Fruit fly (Drosophila melanogaster) whole organism, prepupa: ENCODE measurements around the gene hkb.

Source experiments
- Blimp-1 ChIP-seq: fragments of 200-800 bp; sonication (Bioruptor generic); optimal IDR thresholded peaks from 3 replicates; lab custom pipeline; 2017; ENCODE audit warnings: missing biosample characterization, missing genetic modification characterization, mild to moderate bottlenecking, moderate library complexity, missing genetic modification reagents
- CG10669 ChIP-seq: fragments of 200-800 bp; sonication (Bioruptor generic); optimal IDR thresholded peaks from 3 replicates; lab custom pipeline; 2018; ENCODE audit warnings: missing biosample characterization, mild to moderate bottlenecking, missing genetic modification characterization, moderate library complexity
- CG11294 ChIP-seq: fragments of 200-800 bp; sonication (Bioruptor generic); IDR thresholded peaks from 2 replicates; pipeline ENCODE4 v1.3.6; 2022; ENCODE audit warnings: missing biosample characterization, missing genetic modification characterization
- CG11762 ChIP-seq: fragments of 200-800 bp; sonication (Bioruptor generic); optimal IDR thresholded peaks from 3 replicates; lab custom pipeline; 2016; ENCODE audit warnings: missing biosample characterization, missing genetic modification characterization; ENCODE audit not compliant: insufficient read depth
- CG11902 ChIP-seq: fragments of 200-800 bp; sonication (Bioruptor generic); optimal IDR thresholded peaks from 3 replicates; lab custom pipeline; 2016; ENCODE audit warnings: missing biosample characterization, missing genetic modification characterization
- CG15336 ChIP-seq: fragments of 200-800 bp; sonication (Bioruptor generic); IDR thresholded peaks from 2 replicates; pipeline ENCODE4 v1.3.6; 2022; ENCODE audit warnings: missing biosample characterization, missing genetic modification characterization
- CG1621 ChIP-seq: fragments of 200-800 bp; sonication (Bioruptor generic); optimal IDR thresholded peaks from 3 replicates; lab custom pipeline; 2018; ENCODE audit warnings: missing biosample characterization, mild to moderate bottlenecking, missing genetic modification characterization
- CG16779 ChIP-seq: fragments of 200-800 bp; sonication (Bioruptor generic); optimal IDR thresholded peaks from 3 replicates; lab custom pipeline; 2017; ENCODE audit warnings: missing biosample characterization, mild to moderate bottlenecking, missing genetic modification characterization
- CG3032 ChIP-seq: fragments of 200-800 bp; optimal IDR thresholded peaks from 2 replicates; lab custom pipeline; 2019; ENCODE audit warnings: missing biosample characterization, mild to moderate bottlenecking, missing genetic modification characterization, moderate library complexity
- CG31627 ChIP-seq: fragments of 200-800 bp; sonication (Bioruptor generic); optimal IDR thresholded peaks from 3 replicates; lab custom pipeline; 2016; ENCODE audit warnings: missing biosample characterization, missing genetic modification characterization
- CG34406 ChIP-seq: fragments of 200-800 bp; sonication (Bioruptor generic); optimal IDR thresholded peaks from 3 replicates; lab custom pipeline; 2016; ENCODE audit warnings: missing biosample characterization, missing genetic modification characterization
- CG3919 ChIP-seq: fragments of 200-800 bp; sonication (Bioruptor generic); optimal IDR thresholded peaks from 3 replicates; lab custom pipeline; 2016; ENCODE audit warnings: missing biosample characterization, missing genetic modification characterization
- CG4318 ChIP-seq: fragments of 200-800 bp; sonication (Bioruptor generic); optimal IDR thresholded peaks from 3 replicates; lab custom pipeline; 2017; ENCODE audit warnings: missing biosample characterization, mild to moderate bottlenecking, missing genetic modification characterization
- CG6163 ChIP-seq: fragments of 200-800 bp; sonication (Bioruptor generic); IDR thresholded peaks from 3 replicates; pipeline ENCODE4 v1.3.6; 2022; ENCODE audit warnings: missing biosample characterization, missing genetic modification characterization
- CG6276 ChIP-seq: fragments of 200-800 bp; sonication (Bioruptor generic); optimal IDR thresholded peaks from 2 replicates; lab custom pipeline; 2017; ENCODE audit warnings: missing biosample characterization, mild to moderate bottlenecking, missing genetic modification characterization
- CG6792 ChIP-seq: fragments of 200-800 bp; sonication (Bioruptor generic); optimal IDR thresholded peaks from 3 replicates; lab custom pipeline; 2016; ENCODE audit warnings: missing biosample characterization, missing genetic modification characterization
- CG6808 ChIP-seq: fragments of 200-800 bp; sonication (Bioruptor generic); optimal IDR thresholded peaks from 3 replicates; lab custom pipeline; 2017; ENCODE audit warnings: missing biosample characterization, missing genetic modification characterization, mild to moderate bottlenecking, moderate library complexity, missing genetic modification reagents
- CG6854 ChIP-seq: fragments of 200-800 bp; sonication (Bioruptor generic); optimal IDR thresholded peaks from 2 replicates; lab custom pipeline; 2017; ENCODE audit warnings: missing biosample characterization, mild to moderate bottlenecking, missing genetic modification characterization
- CG7368 ChIP-seq: fragments of 200-800 bp; sonication (Bioruptor generic); optimal IDR thresholded peaks from 3 replicates; lab custom pipeline; 2016; ENCODE audit warnings: missing biosample characterization, missing genetic modification characterization
- CG8319 ChIP-seq: fragments of 200-800 bp; sonication (Bioruptor generic); optimal IDR thresholded peaks from 3 replicates; lab custom pipeline; 2016; ENCODE audit warnings: missing biosample characterization, missing genetic modification characterization
- CG8632 ChIP-seq: fragments of 200-800 bp; sonication (Bioruptor generic); optimal IDR thresholded peaks from 3 replicates; lab custom pipeline; 2016; ENCODE audit warnings: missing biosample characterization, missing genetic modification characterization
- CG9139 ChIP-seq: fragments of 200-800 bp; sonication (Bioruptor generic); optimal IDR thresholded peaks from 3 replicates; lab custom pipeline; 2017; ENCODE audit warnings: missing biosample characterization, mild to moderate bottlenecking, missing genetic modification characterization
- Eip78C ChIP-seq: fragments of 200-800 bp; sonication (Bioruptor generic); peaks from one replicate; lab custom pipeline; 2016; ENCODE audit warnings: missing biosample characterization, missing genetic modification characterization
- Eip93F ChIP-seq: fragments of 200-800 bp; sonication (Bioruptor generic); optimal IDR thresholded peaks from 2 replicates; lab custom pipeline; 2016; ENCODE audit warnings: missing biosample characterization, mild to moderate bottlenecking, missing genetic modification characterization
- Ets96B ChIP-seq: fragments of 200-800 bp; optimal IDR thresholded peaks from 2 replicates; lab custom pipeline; 2019; ENCODE audit warnings: missing biosample characterization, mild to moderate bottlenecking, missing genetic modification characterization, moderate library complexity
- Gug ChIP-seq: fragments of 200-800 bp; sonication (Bioruptor generic); IDR thresholded peaks from 2 replicates; pipeline ENCODE4 v1.3.6; 2022; ENCODE audit warnings: missing biosample characterization, missing genetic modification characterization
- Hr39 ChIP-seq: fragments of 200-800 bp; sonication (Bioruptor generic); optimal IDR thresholded peaks from 2 replicates; lab custom pipeline; 2016; ENCODE audit warnings: missing biosample characterization, missing genetic modification characterization
- Lpt ChIP-seq: fragments of 200-800 bp; sonication (Bioruptor generic); optimal IDR thresholded peaks from 3 replicates; lab custom pipeline; 2016; ENCODE audit warnings: missing biosample characterization, missing genetic modification characterization
- Met ChIP-seq: fragments of 200-800 bp; sonication (Bioruptor generic); optimal IDR thresholded peaks from 3 replicates; lab custom pipeline; 2016; ENCODE audit warnings: missing biosample characterization, missing genetic modification characterization
- Smox ChIP-seq: fragments of 200-800 bp; sonication (Bioruptor generic); optimal IDR thresholded peaks from 3 replicates; lab custom pipeline; 2016; ENCODE audit warnings: missing biosample characterization, missing genetic modification characterization
- Sox102F ChIP-seq: fragments of 200-800 bp; sonication (Bioruptor generic); optimal IDR thresholded peaks from 2 replicates; lab custom pipeline; 2016; ENCODE audit warnings: missing biosample characterization, mild to moderate bottlenecking, missing genetic modification characterization
- Sox14 ChIP-seq: fragments of 200-800 bp; sonication (Bioruptor generic); optimal IDR thresholded peaks from 3 replicates; lab custom pipeline; 2016; ENCODE audit warnings: missing biosample characterization, missing genetic modification characterization
- Sox15 ChIP-seq: fragments of 200-800 bp; sonication (Bioruptor generic); optimal IDR thresholded peaks from 3 replicates; lab custom pipeline; 2016; ENCODE audit warnings: missing biosample characterization, missing genetic modification characterization
- acj6 ChIP-seq: fragments of 200-800 bp; sonication (Bioruptor generic); optimal IDR thresholded peaks from 3 replicates; lab custom pipeline; 2016; ENCODE audit warnings: missing biosample characterization, missing genetic modification characterization
- dac ChIP-seq: fragments of 200-800 bp; sonication (Bioruptor generic); optimal IDR thresholded peaks from 2 replicates; lab custom pipeline; 2017; ENCODE audit warnings: missing biosample characterization, mild to moderate bottlenecking, missing genetic modification characterization
- dsx ChIP-seq: fragments of 200-800 bp; optimal IDR thresholded peaks from 3 replicates; lab custom pipeline; 2019; ENCODE audit warnings: missing biosample characterization, mild to moderate bottlenecking, missing genetic modification characterization, moderate library complexity; ENCODE audit not compliant: poor library complexity, severe bottlenecking
- esn ChIP-seq: fragments of 200-800 bp; sonication (Bioruptor generic); optimal IDR thresholded peaks from 2 replicates; lab custom pipeline; 2016; ENCODE audit warnings: missing biosample characterization, mild to moderate bottlenecking, missing genetic modification characterization, moderate library complexity
- fd59A ChIP-seq: fragments of 200-800 bp; sonication (Bioruptor generic); optimal IDR thresholded peaks from 2 replicates; lab custom pipeline; 2017; ENCODE audit warnings: missing biosample characterization, mild to moderate bottlenecking, missing genetic modification characterization, missing genetic modification reagents
- fd85E ChIP-seq: fragments of 200-800 bp; sonication (Bioruptor generic); optimal IDR thresholded peaks from 3 replicates; lab custom pipeline; 2016; ENCODE audit warnings: missing biosample characterization, missing genetic modification characterization
- fkh ChIP-seq: fragments of 200-800 bp; sonication (Bioruptor generic); optimal IDR thresholded peaks from 3 replicates; lab custom pipeline; 2017; ENCODE audit warnings: missing biosample characterization, mild to moderate bottlenecking, missing genetic modification characterization, moderate library complexity
- lz ChIP-seq: fragments of 200-800 bp; sonication (Bioruptor generic); optimal IDR thresholded peaks from 3 replicates; lab custom pipeline; 2016; ENCODE audit warnings: missing biosample characterization, missing genetic modification characterization
- net ChIP-seq: fragments of 200-800 bp; sonication (Bioruptor generic); optimal IDR thresholded peaks from 3 replicates; lab custom pipeline; 2016; ENCODE audit warnings: missing biosample characterization, missing genetic modification characterization
- pdm3 ChIP-seq: fragments of 200-800 bp; sonication (Bioruptor generic); optimal IDR thresholded peaks from 3 replicates; lab custom pipeline; 2016; ENCODE audit warnings: missing biosample characterization, missing genetic modification characterization
- salr ChIP-seq, 2 experiments: fragments of 200-800 bp; sonication (Bioruptor generic); optimal IDR thresholded peaks; 3 replicates each; lab custom pipeline; 2016 to 2018; ENCODE audit warnings: missing biosample characterization in 2 of 2, missing genetic modification characterization in 2 of 2, mild to moderate bottlenecking in 1 of 2
- svp ChIP-seq: fragments of 200-800 bp; sonication (Bioruptor generic); peaks from one replicate; lab custom pipeline; 2016; ENCODE audit warnings: missing biosample characterization, missing genetic modification characterization
- topi ChIP-seq: fragments of 200-800 bp; sonication (Bioruptor generic); optimal IDR thresholded peaks from 3 replicates; lab custom pipeline; 2016; ENCODE audit warnings: missing biosample characterization, missing genetic modification characterization

Gene hkb

dm6 chr3R:4346636-4347035 is at the start of gene hkb:
TSS of gene hkb (minus strand) at chr3R:4346646.
- TF ChIP-seq CG34406 (no peak), CG10669 (GFP tag; lab: Kevin White, UChicago) (no peak), Smox (no peak), CG31627 (GFP tag; lab: Kevin White, UChicago) (no peak), CG6854 (GFP tag; lab: Kevin White, UChicago) (no peak), CG3919 (GFP tag; lab: Kevin White, UChicago) (no peak), topi (no peak), Eip93F (GFP tag; lab: Kevin White, UChicago) (no peak), CG6163 (GFP tag; lab: Robert Waterston, UW) (no peak), Sox14 (GFP tag; lab: Kevin White, UChicago) (no peak), CG16779 (tag; lab: Kevin White, UChicago) (no peak)

DNA sequence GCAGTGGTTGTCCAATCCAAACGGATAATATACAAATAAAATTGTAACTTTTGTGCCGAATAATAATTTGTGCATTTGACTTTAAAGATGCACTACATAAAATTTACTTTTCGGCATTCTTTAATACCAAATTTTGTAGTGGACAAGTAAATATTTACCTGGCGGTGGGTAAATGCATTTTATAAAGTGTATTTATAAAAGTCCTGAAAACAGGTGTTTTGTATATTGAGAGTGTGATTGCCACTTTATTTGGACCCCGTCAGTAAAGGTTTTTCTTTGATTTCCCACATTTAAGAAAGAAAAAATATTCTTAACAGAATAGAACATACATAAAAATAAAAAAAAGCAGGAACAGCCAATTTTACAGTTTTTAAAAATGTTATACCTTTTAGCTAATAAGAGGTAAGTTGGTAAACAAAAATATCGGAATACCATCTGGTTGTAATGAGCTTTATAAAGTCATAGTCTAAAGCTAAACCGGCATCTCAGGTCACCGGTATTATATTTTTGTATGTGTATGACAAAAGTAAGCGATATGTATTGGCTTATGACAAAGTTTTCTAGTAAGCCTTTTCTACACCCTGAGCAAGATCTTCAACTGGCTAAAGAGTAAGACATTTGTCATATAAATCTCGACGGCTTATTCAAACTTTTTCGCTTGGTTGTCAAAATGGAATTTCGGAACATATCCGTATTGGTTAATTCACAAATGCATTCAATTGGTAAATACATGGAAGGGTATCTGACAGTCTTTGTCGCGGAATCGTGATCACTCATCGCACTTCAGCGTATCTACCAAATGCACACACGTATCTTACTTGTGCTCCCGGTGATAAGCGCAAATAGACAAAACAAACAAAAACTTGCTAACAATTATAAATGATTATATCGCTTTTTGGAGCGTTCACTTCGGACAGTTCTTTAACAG is 48.5 kb upstream of the hkb start:
- peak; percentile 91 for TF ChIP-seq CG11902 (GFP tag; lab: Kevin White, UChicago)
- peak; percentile 86 to 89 for TF ChIP-seq salr (GFP tag; optimal IDR thresholded peaks at IDR 0.05; lab: Kevin White, UChicago)
- TF ChIP-seq svp: peak; percentile 98
- peak; percentile 94 for TF ChIP-seq acj6 (GFP tag; lab: Kevin White, UChicago)
- peak; percentile 80 for TF ChIP-seq fd59A (GFP tag; lab: Kevin White, UChicago)
- TF ChIP-seq CG11762 (GFP tag; lab: Kevin White, UChicago): peak; percentile 87
- peak; percentile 87 for TF ChIP-seq Ets96B (tag; lab: Kevin White, UChicago)
- TF ChIP-seq CG3032: peak; percentile 86
- peak; percentile 88 for TF ChIP-seq CG16779 (tag; lab: Kevin White, UChicago)
- TF ChIP-seq Blimp-1 (GFP tag; lab: Kevin White, UChicago): peak; percentile 61
- peak; percentile 97 for TF ChIP-seq CG15336
- peak; percentile 96 for TF ChIP-seq CG3919 (GFP tag; lab: Kevin White, UChicago)
- TF ChIP-seq lz (GFP tag; lab: Kevin White, UChicago): peak; percentile 94
- peak; percentile 96 for TF ChIP-seq pdm3
- TF ChIP-seq Sox14 (GFP tag; lab: Kevin White, UChicago): peak; percentile 97
- peak; percentile 93 for TF ChIP-seq CG6792
- peak; percentile 96 for TF ChIP-seq Hr39
- peak; percentile 93 for TF ChIP-seq CG4318 (GFP tag; lab: Kevin White, UChicago)
- peak; percentile 83 for TF ChIP-seq CG8319 (GFP tag; lab: Kevin White, UChicago)
- peak; percentile 94 for TF ChIP-seq CG34406
- peak; percentile 96 for TF ChIP-seq Sox102F (GFP tag; lab: Kevin White, UChicago)
- peak; percentile 89 for TF ChIP-seq fkh (GFP tag; lab: Kevin White, UChicago)
- TF ChIP-seq Eip93F (GFP tag; lab: Kevin White, UChicago): peak; percentile 93
- peak; percentile 65 for TF ChIP-seq CG6808 (GFP tag; lab: Kevin White, UChicago)
- peak; percentile 52 for TF ChIP-seq CG9139 (GFP tag; lab: Kevin White, UChicago)
- TF ChIP-seq fd85E (GFP tag; lab: Kevin White, UChicago): peak; percentile 83
- TF ChIP-seq CG11294 (GFP tag; lab: Robert Waterston, UW): peak; percentile 92; the same call in 1 of the 2 replicates
- peak; percentile 96 for TF ChIP-seq esn (GFP tag; lab: Kevin White, UChicago)
- peak; percentile 88 for TF ChIP-seq dsx (GFP tag; lab: Kevin White, UChicago)
- peak; percentile 93 for TF ChIP-seq Gug
- TF ChIP-seq Lpt (GFP tag; lab: Kevin White, UChicago): peak; percentile 96
- peak; percentile 92 for TF ChIP-seq CG7368 (GFP tag; lab: Kevin White, UChicago)
- peak; percentile 90 for TF ChIP-seq CG1621
- TF ChIP-seq Smox: peak; percentile 90
- peak; percentile 99 for TF ChIP-seq Eip78C (GFP tag; lab: Kevin White, UChicago)
- TF ChIP-seq dac: peak; percentile 95
- TF ChIP-seq Met (GFP tag; lab: Kevin White, UChicago): peak; percentile 94
- TF ChIP-seq CG8632 (GFP tag; lab: Kevin White, UChicago): peak; percentile 92
- peak; percentile 95 for TF ChIP-seq CG6276 (GFP tag; lab: Kevin White, UChicago)
- peak; percentile 88 for TF ChIP-seq Sox15 (GFP tag; lab: Kevin White, UChicago)
- TF ChIP-seq net (GFP tag; lab: Kevin White, UChicago): peak; percentile 94
- TF ChIP-seq topi: peak; percentile 95
- peak; percentile 95 for TF ChIP-seq CG6163 (GFP tag; lab: Robert Waterston, UW)
